Fruit fly (Drosophila melanogaster) whole organism, embryonic: ENCODE data around the gene CG14866.

Experiments
- Chrac-16 ChIP-seq: fragments of 200-800 bp; sonication (Bioruptor generic); optimal IDR thresholded peaks from 3 replicates; lab custom pipeline; 2016; ENCODE audit warnings: missing biosample characterization, missing genetic modification characterization
- ab ChIP-seq: fragments of 200-800 bp; sonication (Bioruptor generic); optimal IDR thresholded peaks from 2 replicates; lab custom pipeline; 2016; ENCODE audit warnings: missing biosample characterization, missing genetic modification characterization
- stwl ChIP-seq: fragments of 200-800 bp; sonication (Bioruptor generic); optimal IDR thresholded peaks from 3 replicates; lab custom pipeline; 2018; ENCODE audit warnings: missing biosample characterization, mild to moderate bottlenecking, missing genetic modification characterization, moderate library complexity

dm6 chr3R:15282982-15283809 lies 33.1 kb upstream of the CG14866 start:
- TF ChIP-seq ab (GFP tag; lab: Kevin White, UChicago), result no peak
- TF ChIP-seq stwl (tag; lab: Kevin White, UChicago), result no peak
- TF ChIP-seq Chrac-16 (GFP tag; lab: Kevin White, UChicago), result no peak
